Fruit fly (Drosophila melanogaster) S2 (cell line): ENCODE data around the gene capu.
A peak's percentile ranks its signal among the peaks of the same experiment; 100 is the strongest.

Experiments used
- CG8478 ChIP-seq: fragments of >200 bp; optimal IDR thresholded peaks from 2 replicates; lab custom pipeline; 2018
- CTCF ChIP-seq, 2 experiments: fragments of >200 bp; optimal IDR thresholded peaks; 2 replicates each; lab custom pipeline; 2018

- TF ChIP-seq CG8478 (lab: Kevin White, UChicago), result no peak
- peak; percentile 35 to 45 for TF ChIP-seq CTCF (optimal IDR thresholded peaks at IDR 0.05; lab: Kevin White, UChicago)
Measured at dm6 chr2L:3872283-3872682, 30.4 kb downstream of the capu start, which contains the start of gene CG31957.
